Worm (Caenorhabditis elegans) whole organism, mixed stage, embryonic: ENCODE data around the gene odr-2.

Source experiments
- M03D4.4 ChIP-seq: sonication (generic microtip); optimal IDR thresholded peaks from 2 replicates; lab custom pipeline; 2017; ENCODE audit warnings: mild to moderate bottlenecking, missing genetic modification characterization, missing compliant biosample characterization
- bed-3 ChIP-seq: fragments of 200-800 bp; sonication (Bioruptor generic); optimal IDR thresholded peaks from 3 replicates; lab custom pipeline; 2018; ENCODE audit warnings: mild to moderate bottlenecking, missing genetic modification characterization, moderate library complexity, missing compliant biosample characterization
- blmp-1 ChIP-seq: fragments of 150-350 bp; optimal IDR thresholded peaks from 2 replicates; lab custom pipeline; 2014; ENCODE audit warnings: missing biosample characterization, missing genetic modification characterization
- ceh-39 ChIP-seq: fragments of 150-350 bp; optimal IDR thresholded peaks from 2 replicates; lab custom pipeline; 2014; ENCODE audit warnings: missing biosample characterization, missing genetic modification characterization
- ceh-43 ChIP-seq: fragments of 200-800 bp; sonication (Bioruptor generic); optimal IDR thresholded peaks from 2 replicates; lab custom pipeline; 2018; ENCODE audit warnings: mild to moderate bottlenecking, missing genetic modification characterization, moderate library complexity, missing compliant biosample characterization
- ceh-83 ChIP-seq: fragments of 200-800 bp; sonication (Bioruptor generic); optimal IDR thresholded peaks from 2 replicates; lab custom pipeline; 2018; ENCODE audit warnings: mild to moderate bottlenecking, missing genetic modification characterization, missing compliant biosample characterization
- ces-1 ChIP-seq: fragments of 150-350 bp; optimal IDR thresholded peaks from 2 replicates; lab custom pipeline; 2014; ENCODE audit warnings: missing biosample characterization, missing genetic modification reagents, missing genetic modification characterization
- cnd-1 ChIP-seq: fragments of 200-800 bp; sonication (Bioruptor generic); optimal IDR thresholded peaks from 2 replicates; lab custom pipeline; 2018; ENCODE audit warnings: mild to moderate bottlenecking, missing genetic modification characterization, missing compliant biosample characterization
- drap-1 ChIP-seq: fragments of 200-800 bp; sonication (Bioruptor generic); optimal IDR thresholded peaks from 3 replicates; lab custom pipeline; 2018; ENCODE audit warnings: mild to moderate bottlenecking, missing genetic modification characterization, missing compliant biosample characterization
- elt-1 ChIP-seq: sonication (generic microtip); optimal IDR thresholded peaks from 2 replicates; lab custom pipeline; 2017; ENCODE audit warnings: missing genetic modification characterization, mild to moderate bottlenecking, missing compliant biosample characterization, antibody characterized with exemption, moderate library complexity, borderline replicate concordance; ENCODE audit not compliant: insufficient read depth
- elt-3 ChIP-seq: fragments of 150-350 bp; optimal IDR thresholded peaks from 2 replicates; lab custom pipeline; 2014; ENCODE audit warnings: missing biosample characterization, missing genetic modification characterization
- flh-1 ChIP-seq: fragments of 200-800 bp; sonication (Bioruptor generic); optimal IDR thresholded peaks from 2 replicates; lab custom pipeline; 2018; ENCODE audit warnings: mild to moderate bottlenecking, missing genetic modification characterization, moderate library complexity, missing compliant biosample characterization
- ham-2 ChIP-seq: fragments of 200-800 bp; sonication (Bioruptor generic); optimal IDR thresholded peaks from 2 replicates; lab custom pipeline; 2018; ENCODE audit warnings: mild to moderate bottlenecking, missing genetic modification characterization, missing compliant biosample characterization
- hlh-1 ChIP-seq: fragments of 150-350 bp; optimal IDR thresholded peaks from 2 replicates; lab custom pipeline; 2014; ENCODE audit warnings: missing biosample characterization, missing genetic modification reagents, missing genetic modification characterization
- lin-13 ChIP-seq: fragments of 150-350 bp; optimal IDR thresholded peaks from 2 replicates; lab custom pipeline; 2014; ENCODE audit warnings: missing biosample characterization, missing genetic modification characterization
- lin-32 ChIP-seq: fragments of 200-800 bp; sonication (Bioruptor generic); optimal IDR thresholded peaks from 2 replicates; lab custom pipeline; 2018; ENCODE audit warnings: mild to moderate bottlenecking, missing genetic modification characterization, missing compliant biosample characterization
- lsy-2 ChIP-seq: fragments of 150-350 bp; optimal IDR thresholded peaks from 2 replicates; lab custom pipeline; 2014; ENCODE audit warnings: missing biosample characterization, missing genetic modification characterization
- mab-5 ChIP-seq: fragments of 150-350 bp; optimal IDR thresholded peaks from 2 replicates; lab custom pipeline; 2014; ENCODE audit warnings: missing biosample characterization, missing genetic modification characterization
- mls-2 ChIP-seq: sonication (generic microtip); optimal IDR thresholded peaks from 2 replicates; lab custom pipeline; 2016; ENCODE audit warnings: mild to moderate bottlenecking, missing genetic modification characterization, moderate library complexity, missing compliant biosample characterization
- nhr-12 ChIP-seq: fragments of 150-350 bp; optimal IDR thresholded peaks from 2 replicates; lab custom pipeline; 2014; ENCODE audit warnings: missing biosample characterization, missing genetic modification characterization
- nhr-2 ChIP-seq: fragments of 150-350 bp; optimal IDR thresholded peaks from 2 replicates; lab custom pipeline; 2014; ENCODE audit warnings: missing biosample characterization, missing genetic modification characterization
- nhr-237 ChIP-seq: fragments of 150-350 bp; optimal IDR thresholded peaks from 2 replicates; lab custom pipeline; 2014; ENCODE audit warnings: missing biosample characterization, missing genetic modification characterization
- pha-4 ChIP-seq: fragments of 150-350 bp; optimal IDR thresholded peaks from 2 replicates; lab custom pipeline; 2018; ENCODE audit warnings: missing biosample characterization, missing genetic modification reagents, missing genetic modification characterization
- sem-2 ChIP-seq: fragments of 200-800 bp; sonication (Bioruptor generic); optimal IDR thresholded peaks from 2 replicates; lab custom pipeline; 2018; ENCODE audit warnings: mild to moderate bottlenecking, missing genetic modification characterization, missing compliant biosample characterization
- snpc-4 ChIP-seq: fragments of 150-350 bp; optimal IDR thresholded peaks from 2 replicates; lab custom pipeline; 2014; ENCODE audit warnings: missing biosample characterization, missing genetic modification characterization
- sptf-1 ChIP-seq: sonication (generic microtip); optimal IDR thresholded peaks from 2 replicates; lab custom pipeline; 2017; ENCODE audit warnings: mild to moderate bottlenecking, missing genetic modification characterization, moderate library complexity, missing compliant biosample characterization
- tbx-8 ChIP-seq: fragments of 200-800 bp; sonication (Bioruptor generic); optimal IDR thresholded peaks from 2 replicates; lab custom pipeline; 2018; ENCODE audit warnings: mild to moderate bottlenecking, missing genetic modification characterization, moderate library complexity, missing compliant biosample characterization
- unc-39 ChIP-seq: fragments of 150-350 bp; optimal IDR thresholded peaks from 2 replicates; lab custom pipeline; 2014; ENCODE audit warnings: missing biosample characterization, missing genetic modification characterization
- zip-8 ChIP-seq: fragments of 150-350 bp; optimal IDR thresholded peaks from 2 replicates; lab custom pipeline; 2014; ENCODE audit warnings: missing biosample characterization, missing genetic modification characterization

The odr-2 gene

ce11 chrV:7111276-7111675, 7.9 kb downstream of the odr-2 start:
- TF ChIP-seq ces-1 (GFP tag; lab: Kevin White, UChicago) = peak; percentile 95
- no peak for TF ChIP-seq snpc-4
- TF ChIP-seq, all 35 proteins: peak for 1

- TF ChIP-seq M03D4.4 (tag; lab: Kevin White, UChicago) (no peak), ham-2 (GFP tag; lab: Kevin White, UChicago) (no peak), sptf-1 (tag; lab: Kevin White, UChicago) (no peak), ceh-43 (no peak)
These were observed 8.9 kb downstream of the odr-2 start for ce11 chrV:7112223-7112622.

- TF ChIP-seq ceh-39 (tag; lab: Kevin White, UChicago) (no peak), nhr-12 (tag; lab: Kevin White, UChicago) (no peak), tbx-8 (GFP tag; lab: Kevin White, UChicago) (no peak), ceh-43 (no peak), ceh-83 (GFP tag; lab: Kevin White, UChicago) (no peak), lin-32 (GFP tag; lab: Kevin White, UChicago) (no peak), nhr-2 (tag; lab: Kevin White, UChicago) (no peak), unc-39 (no peak), bed-3 (GFP tag; lab: Kevin White, UChicago) (no peak), hlh-1 (tag; lab: Kevin White, UChicago) (no peak), ham-2 (GFP tag; lab: Kevin White, UChicago) (no peak), sptf-1 (tag; lab: Kevin White, UChicago) (no peak), drap-1 (GFP tag; lab: Kevin White, UChicago) (no peak), nhr-237 (tag; lab: Kevin White, UChicago) (no peak), lin-13 (tag; lab: Kevin White, UChicago) (no peak)
These were observed 15.4 kb downstream of the odr-2 start, which contains the start of gene srx-33 for ce11 chrV:7118796-7119195. Gene srx-33, minus strand, starts transcription at chrV:7118896.

- TF ChIP-seq drap-1 (GFP tag; lab: Kevin White, UChicago) = no peak
- TF ChIP-seq elt-1 = no peak
- TF ChIP-seq nhr-2 (tag; lab: Kevin White, UChicago) = no peak
- no peak for TF ChIP-seq blmp-1 (tag; lab: Kevin White, UChicago)
- TF ChIP-seq lsy-2 (tag; lab: Kevin White, UChicago) = no peak
- TF ChIP-seq sem-2 (GFP tag; lab: Kevin White, UChicago) = no peak
- TF ChIP-seq ceh-43 = no peak
- no peak for TF ChIP-seq M03D4.4 (tag; lab: Kevin White, UChicago)
- TF ChIP-seq, all 35 proteins: peak for 0
These were observed 16.8 kb downstream of the odr-2 start, which contains the start of gene srx-34 for ce11 chrV:7120168-7120567. Gene srx-34, minus strand, starts transcription at chrV:7120268.

- TF ChIP-seq flh-1 (GFP tag; lab: Kevin White, UChicago) = no peak
- no peak for TF ChIP-seq lin-32 (GFP tag; lab: Kevin White, UChicago)
- TF ChIP-seq cnd-1 = no peak
- TF ChIP-seq ces-1 (GFP tag; lab: Kevin White, UChicago) = no peak
- TF ChIP-seq unc-39 = no peak
- TF ChIP-seq pha-4 = no peak
- no peak for TF ChIP-seq tbx-8 (GFP tag; lab: Kevin White, UChicago)
- no peak for TF ChIP-seq nhr-237 (tag; lab: Kevin White, UChicago)
These were observed 19.9 kb downstream of the odr-2 start, which contains the start of gene lmd-5 for ce11 chrV:7123188-7123708. Gene lmd-5, plus strand, starts transcription at chrV:7123658.

ce11 chrV:7123979-7124378, 20.6 kb downstream of the odr-2 start:
- no peak for TF ChIP-seq sem-2 (GFP tag; lab: Kevin White, UChicago)
- no peak for TF ChIP-seq unc-39
- no peak for TF ChIP-seq snpc-4
- TF ChIP-seq ham-2 (GFP tag; lab: Kevin White, UChicago) = no peak
- TF ChIP-seq lin-32 (GFP tag; lab: Kevin White, UChicago) = no peak
- no peak for TF ChIP-seq sptf-1 (tag; lab: Kevin White, UChicago)
- no peak for TF ChIP-seq zip-8 (tag; lab: Kevin White, UChicago)
- no peak for TF ChIP-seq hlh-1 (tag; lab: Kevin White, UChicago)
- no peak for TF ChIP-seq drap-1 (GFP tag; lab: Kevin White, UChicago)
- TF ChIP-seq tbx-8 (GFP tag; lab: Kevin White, UChicago) = no peak
- no peak for TF ChIP-seq flh-1 (GFP tag; lab: Kevin White, UChicago)
- TF ChIP-seq lsy-2 (tag; lab: Kevin White, UChicago) = no peak
- no peak for TF ChIP-seq lin-13 (tag; lab: Kevin White, UChicago)
- TF ChIP-seq elt-3 (tag; lab: Kevin White, UChicago) = no peak
- no peak for TF ChIP-seq mab-5 (tag; lab: Kevin White, UChicago)
- TF ChIP-seq mls-2 (tag; lab: Kevin White, UChicago) = no peak
